Fruit fly (Drosophila melanogaster): ENCODE results near the gene Trp1.

The Trp1 gene

dm6 chr2L:10009800-10010658 is 848 bp downstream of the Trp1 start (continued):
- peak; percentile 99 for TF ChIP-seq CG7786 (GFP tag; optimal IDR thresholded peaks at IDR 0.05)
- peak; percentile 90 for TF ChIP-seq CG11696 (GFP tag; IDR thresholded peaks at IDR 0.05)
- peak; percentile 90 for TF ChIP-seq ham (GFP tag; IDR thresholded peaks at IDR 0.05)
- peak; percentile 95 for TF ChIP-seq B-H2 (GFP tag; optimal IDR thresholded peaks at IDR 0.05)
- peak; percentile 96 for TF ChIP-seq grau (tag; optimal IDR thresholded peaks at IDR 0.05)
- TF ChIP-seq CG3847 (GFP tag; IDR thresholded peaks at IDR 0.05) = peak; percentile 98
- peak; percentile 89; the same call in 2 of the 3 replicates for TF ChIP-seq CG3726 (GFP tag; IDR thresholded peaks at IDR 0.05)
- TF ChIP-seq Sin3A (optimal IDR thresholded peaks at IDR 0.05) = no peak
- peak; percentile 90 for TF ChIP-seq CG2875 (GFP tag; optimal IDR thresholded peaks at IDR 0.05)
- peak; percentile 98 for TF ChIP-seq lbe (GFP tag; optimal IDR thresholded peaks at IDR 0.05)
- peak; percentile 91 for TF ChIP-seq CG1024 (GFP tag; IDR thresholded peaks at IDR 0.05)
- TF ChIP-seq CG17802 (tag; optimal IDR thresholded peaks at IDR 0.05) = peak; percentile 87
- TF ChIP-seq sr (GFP tag; IDR thresholded peaks at IDR 0.05) = peak; percentile 92
- TF ChIP-seq Ptx1 (GFP tag; IDR thresholded peaks at IDR 0.05) = peak; percentile 97
- peak; percentile 97 for TF ChIP-seq CG13424 (tag; optimal IDR thresholded peaks at IDR 0.05)
- peak; percentile 98 for TF ChIP-seq HmgD (GFP tag; optimal IDR thresholded peaks at IDR 0.05)
- TF ChIP-seq Dip2 (GFP tag; IDR thresholded peaks at IDR 0.05) = no peak; the same call in 1 of the 2 replicates
- peak; percentile 14 to 26 for TF ChIP-seq insv (GFP tag; optimal IDR thresholded peaks at IDR 0.05)
- TF ChIP-seq CG4404 (GFP tag; IDR thresholded peaks at IDR 0.05) = peak; percentile 94
- TF ChIP-seq CG3995 (GFP tag; optimal IDR thresholded peaks at IDR 0.05) = peak; percentile 84
- peak; percentile 92; the same call in 3 of the 4 replicates for TF ChIP-seq chinmo (GFP tag; IDR thresholded peaks at IDR 0.05; ENCODE audit: partially characterized antibody)
- peak; percentile 97 for TF ChIP-seq dm (GFP tag; optimal IDR thresholded peaks at IDR 0.05)
- no peak for TF ChIP-seq Lpt (GFP tag; optimal IDR thresholded peaks at IDR 0.05)
- peak; percentile 95 for TF ChIP-seq CG9727 (GFP tag; optimal IDR thresholded peaks at IDR 0.05)
- peak; percentile 98 for TF ChIP-seq gro (GFP tag; optimal IDR thresholded peaks at IDR 0.05)
- no peak for TF ChIP-seq zf30C (GFP tag; optimal IDR thresholded peaks at IDR 0.05)
- TF ChIP-seq her (GFP tag; optimal IDR thresholded peaks at IDR 0.05) = peak; percentile 97
- no peak for TF ChIP-seq hb (GFP tag; IDR thresholded peaks at IDR 0.05; ENCODE audit: partially characterized antibody)
- TF ChIP-seq pb (GFP tag; optimal IDR thresholded peaks at IDR 0.05) = peak; percentile 97
- peak; percentile 82 for TF ChIP-seq Vsx1 (GFP tag; optimal IDR thresholded peaks at IDR 0.05)
- TF ChIP-seq CG7745 (tag; optimal IDR thresholded peaks at IDR 0.05) = peak; percentile 64
- no peak for TF ChIP-seq Fer1 (GFP tag; optimal IDR thresholded peaks at IDR 0.05)
- peak; percentile 98 for TF ChIP-seq H2.0 (GFP tag; IDR thresholded peaks at IDR 0.05)
- peak; percentile 97 for TF ChIP-seq Hmr (GFP tag; optimal IDR thresholded peaks at IDR 0.05)
- peak; percentile 76 for TF ChIP-seq CG30020 (tag; optimal IDR thresholded peaks at IDR 0.05)
- TF ChIP-seq Kr (GFP tag; optimal IDR thresholded peaks at IDR 0.05) = no peak
- peak; percentile 95 for TF ChIP-seq HHEX (GFP tag; optimal IDR thresholded peaks at IDR 0.05)
- TF ChIP-seq CG4707 (GFP tag; optimal IDR thresholded peaks at IDR 0.05) = peak; percentile 88
- peak; percentile 94 for TF ChIP-seq sug (tag; optimal IDR thresholded peaks at IDR 0.05)
- TF ChIP-seq CG3407 (GFP tag; optimal IDR thresholded peaks at IDR 0.05) = peak; percentile 92
- peak; percentile 100 for TF ChIP-seq Ets65A (GFP tag)
- TF ChIP-seq sqz (GFP tag; optimal IDR thresholded peaks at IDR 0.05) = peak; percentile 88
- TF ChIP-seq CG16779 (GFP tag; IDR thresholded peaks at IDR 0.05) = peak; percentile 95
- peak; percentile 86 for TF ChIP-seq CG5180 (GFP tag; optimal IDR thresholded peaks at IDR 0.05)
- peak; percentile 79 for TF ChIP-seq ac (GFP tag; optimal IDR thresholded peaks at IDR 0.05)
- TF ChIP-seq cato (GFP tag; optimal IDR thresholded peaks at IDR 0.05; ENCODE audit: borderline replicate concordance) = peak; percentile 88
- peak; percentile 98 for TF ChIP-seq CG14014 (GFP tag; IDR thresholded peaks at IDR 0.05)
- TF ChIP-seq fru (optimal IDR thresholded peaks at IDR 0.05) = no peak
- TF ChIP-seq Bteb2 (GFP tag; optimal IDR thresholded peaks at IDR 0.05) = peak; percentile 95
- peak; percentile 91 for TF ChIP-seq ewg (GFP tag; optimal IDR thresholded peaks at IDR 0.05)
